Worm (Caenorhabditis elegans) whole organism, mixed stage, embryonic: ENCODE data around the gene R04F11.5.

Source experiments
- ces-1 ChIP-seq: fragments of 150-350 bp; optimal IDR thresholded peaks from 2 replicates; lab custom pipeline; 2014; ENCODE audit warnings: missing biosample characterization, missing genetic modification reagents, missing genetic modification characterization
- elt-1 ChIP-seq: sonication (generic microtip); optimal IDR thresholded peaks from 2 replicates; lab custom pipeline; 2017; ENCODE audit warnings: missing genetic modification characterization, mild to moderate bottlenecking, missing compliant biosample characterization, antibody characterized with exemption, moderate library complexity, borderline replicate concordance; ENCODE audit not compliant: insufficient read depth
- nhr-12 ChIP-seq: fragments of 150-350 bp; optimal IDR thresholded peaks from 2 replicates; lab custom pipeline; 2014; ENCODE audit warnings: missing biosample characterization, missing genetic modification characterization
- unc-120 ChIP-seq: sonication (generic microtip); optimal IDR thresholded peaks from 2 replicates; lab custom pipeline; 2017; ENCODE audit warnings: missing genetic modification characterization, missing compliant biosample characterization; ENCODE audit not compliant: poor library complexity, severe bottlenecking
- unc-39 ChIP-seq: fragments of 150-350 bp; optimal IDR thresholded peaks from 2 replicates; lab custom pipeline; 2014; ENCODE audit warnings: missing biosample characterization, missing genetic modification characterization
- zip-8 ChIP-seq: fragments of 150-350 bp; optimal IDR thresholded peaks from 2 replicates; lab custom pipeline; 2014; ENCODE audit warnings: missing biosample characterization, missing genetic modification characterization

- TF ChIP-seq nhr-12 (tag; lab: Kevin White, UChicago) (no peak), zip-8 (tag; lab: Kevin White, UChicago) (no peak), elt-1 (no peak), unc-39 (tag; lab: Kevin White, UChicago) (no peak), ces-1 (GFP tag; lab: Kevin White, UChicago) (peak; percentile 52), unc-120 (tag; lab: Kevin White, UChicago) (no peak)
These were observed at the start of gene R04F11.5, which contains the start of gene R04F11.2 for ce11 chrV:12317894-12318553.
